Worm (Caenorhabditis elegans) whole organism, L4/young adult: ENCODE measurements around the gene Y116A8C.37.

Experiments used
- W03F9.2 ChIP-seq: fragments of 150-350 bp; optimal IDR thresholded peaks from 2 replicates; lab custom pipeline; 2014; ENCODE audit warnings: missing biosample characterization, missing genetic modification characterization
- him-1 ChIP-seq: sonication (generic microtip); optimal IDR thresholded peaks from 2 replicates; lab custom pipeline; 2016; ENCODE audit warnings: missing genotype, missing genetic modification reagents, missing genetic modification characterization, missing compliant biosample characterization

ce11 chrIV:17103615-17104014 lies 27.3 kb downstream of the Y116A8C.37 start, which contains the start of gene Y116A8C.30:
- TF ChIP-seq W03F9.2 (tag; lab: Kevin White, UChicago) (no peak), him-1 (no peak)
